Fruit fly (Drosophila melanogaster) Kc167 (cell line): ENCODE data around the gene CG31097.

Experiments
- Myc ChIP-seq: fragments of >200 bp; optimal IDR thresholded peaks from 2 replicates; lab custom pipeline; 2017; ENCODE audit warnings: missing external identifiers
- Sin3A ChIP-seq: fragments of >200 bp; optimal IDR thresholded peaks from 2 replicates; lab custom pipeline; 2018; ENCODE audit warnings: missing external identifiers
- h ChIP-seq: fragments of >200 bp; optimal IDR thresholded peaks from 3 replicates; lab custom pipeline; 2018; ENCODE audit warnings: missing external identifiers
- insv ChIP-seq: fragments of >200 bp; optimal IDR thresholded peaks from 3 replicates; lab custom pipeline; 2018; ENCODE audit warnings: missing external identifiers
- psq ChIP-seq: fragments of >200 bp; optimal IDR thresholded peaks from 2 replicates; lab custom pipeline; 2017; ENCODE audit warnings: missing external identifiers
- ttk ChIP-seq: sonication (Bioruptor generic); optimal IDR thresholded peaks from 2 replicates; lab custom pipeline; 2017; ENCODE audit warnings: missing external identifiers

dm6 chr3R:25275276-25275675 lies 22.3 kb downstream of the CG31097 start:
- no peak for TF ChIP-seq psq (lab: Kevin White, UChicago)
- no peak for TF ChIP-seq Sin3A (lab: Kevin White, UChicago)
- no peak for TF ChIP-seq ttk (lab: Kevin White, UChicago)
- TF ChIP-seq insv (lab: Kevin White, UChicago): no peak
- TF ChIP-seq h (lab: Kevin White, UChicago): no peak
- TF ChIP-seq Myc (lab: Kevin White, UChicago): no peak
